Fruit fly (Drosophila melanogaster): ENCODE results near the gene Mct1.

DNA sequence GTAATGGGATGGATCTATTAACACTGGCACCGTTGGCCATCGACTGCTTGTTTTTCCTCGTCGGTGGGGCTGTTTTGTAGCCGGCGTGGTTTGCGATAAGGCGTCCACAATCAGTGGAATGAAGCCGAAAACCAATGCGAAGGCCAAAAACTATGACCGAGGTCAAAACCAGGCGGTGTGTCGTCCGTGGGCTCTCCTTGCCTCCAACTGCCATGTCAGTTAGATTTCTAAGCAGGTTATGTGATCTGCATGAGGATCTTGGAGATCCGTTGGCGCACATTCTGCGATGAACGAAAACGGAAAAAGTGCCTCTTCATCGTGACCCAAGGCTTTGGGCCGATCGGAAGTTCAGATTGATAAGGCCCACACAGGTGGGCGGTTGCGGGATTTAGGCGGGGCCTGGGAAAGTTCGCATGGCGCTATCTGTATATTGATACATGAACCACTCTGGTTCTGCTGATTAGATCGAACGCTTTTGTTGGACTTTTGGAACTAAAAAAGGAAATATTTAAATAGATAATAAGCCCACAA, 13.7 kb upstream of the Mct1 start, which contains the start of gene Cyp4d14:
- TF ChIP-seq CG4496 (GFP tag; IDR thresholded peaks at IDR 0.05) (no peak), gl (tag; optimal IDR thresholded peaks at IDR 0.05) (no peak), EcR (GFP tag; optimal IDR thresholded peaks at IDR 0.05) (no peak), CG12605 (GFP tag; IDR thresholded peaks at IDR 0.05) (no peak), CG8159 (tag; optimal IDR thresholded peaks at IDR 0.05) (no peak), rn (GFP tag; IDR thresholded peaks at IDR 0.05) (no peak), CG32121 (GFP tag; IDR thresholded peaks at IDR 0.05) (no peak), CG8301 (tag; optimal IDR thresholded peaks at IDR 0.05) (no peak), Pif1A (GFP tag; optimal IDR thresholded peaks at IDR 0.05) (no peak)
